Fruit fly (Drosophila melanogaster) S2 (cell line): ENCODE data around the gene CG46025.

Experiments
- CG8478 ChIP-seq: fragments of >200 bp; optimal IDR thresholded peaks from 2 replicates; lab custom pipeline; 2018
- CTCF ChIP-seq, 2 experiments: fragments of >200 bp; optimal IDR thresholded peaks; 2 replicates each; lab custom pipeline; 2018

dm6 chr2L:7799804-7800433 lies 45.9 kb downstream of the CG46025 start, which contains the start of the genes Herp and r2d2:
- TF ChIP-seq CTCF (optimal IDR thresholded peaks at IDR 0.05; lab: Kevin White, UChicago) (peak in 1 of 2 experiments; percentile 17), CG8478 (no peak)
